Worm (Caenorhabditis elegans) whole organism, L4 larva: Measurements from ENCODE around the gene srx-119.

Experiments
- cey-2 ChIP-seq: sonication (generic microtip); optimal IDR thresholded peaks from 3 replicates; lab custom pipeline; 2017; ENCODE audit warnings: missing genetic modification characterization, mild to moderate bottlenecking, missing compliant biosample characterization, antibody characterized with exemption, borderline replicate concordance; ENCODE audit not compliant: insufficient read depth
- daf-12 ChIP-seq: fragments of 150-350 bp; optimal IDR thresholded peaks from 2 replicates; lab custom pipeline; 2014; ENCODE audit warnings: missing biosample characterization, missing genetic modification reagents, missing genetic modification characterization
- daf-8 ChIP-seq: fragments of 200-800 bp; sonication (Bioruptor generic); IDR thresholded peaks from 2 replicates; pipeline ENCODE4 v1.3.6; 2022; ENCODE audit warnings: missing genetic modification characterization, missing compliant biosample characterization
- dve-1 ChIP-seq: sonication (generic microtip); optimal IDR thresholded peaks from 2 replicates; lab custom pipeline; 2017; ENCODE audit warnings: antibody characterized with exemption, mild to moderate bottlenecking, missing genetic modification characterization, missing compliant biosample characterization; ENCODE audit not compliant: insufficient read depth
- fos-1 ChIP-seq: fragments of 150-350 bp; optimal IDR thresholded peaks from 2 replicates; lab custom pipeline; 2014; ENCODE audit warnings: missing biosample characterization, missing genetic modification characterization
- lin-15B ChIP-seq: fragments of 150-350 bp; sonication (generic microtip); optimal IDR thresholded peaks from 3 replicates; lab custom pipeline; 2014; ENCODE audit warnings: missing biosample characterization, missing genetic modification characterization
- lin-39 ChIP-seq: fragments of 150-350 bp; optimal IDR thresholded peaks from 2 replicates; lab custom pipeline; 2014; ENCODE audit warnings: missing biosample characterization, missing genetic modification reagents, missing genetic modification characterization
- nhr-237 ChIP-seq: sonication (generic microtip); optimal IDR thresholded peaks from 2 replicates; lab custom pipeline; 2017; ENCODE audit warnings: missing biosample characterization, missing genetic modification characterization
- nhr-28 ChIP-seq: fragments of 150-350 bp; optimal IDR thresholded peaks from 2 replicates; lab custom pipeline; 2014; ENCODE audit warnings: missing biosample characterization, missing genetic modification characterization
- skn-1 ChIP-seq: fragments of 150-350 bp; optimal IDR thresholded peaks from 2 replicates; lab custom pipeline; 2014; ENCODE audit warnings: missing biosample characterization, missing genetic modification characterization
- unc-130 ChIP-seq: sonication (generic microtip); optimal IDR thresholded peaks from 2 replicates; lab custom pipeline; 2016; ENCODE audit warnings: missing genetic modification reagents, missing genetic modification characterization, missing compliant biosample characterization
- zag-1 ChIP-seq: fragments of 150-350 bp; optimal IDR thresholded peaks from 2 replicates; lab custom pipeline; 2014; ENCODE audit warnings: missing biosample characterization, missing genetic modification characterization

- TF ChIP-seq fos-1 (tag; lab: Kevin White, UChicago) (no peak), daf-8 (GFP tag; lab: Robert Waterston, UW) (no peak), zag-1 (tag; lab: Kevin White, UChicago) (no peak), cey-2 (tag; lab: Kevin White, UChicago) (no peak), daf-12 (tag; lab: Kevin White, UChicago) (no peak), nhr-237 (tag; lab: Kevin White, UChicago) (no peak), dve-1 (no peak), nhr-28 (tag; lab: Kevin White, UChicago) (no peak), lin-39 (tag; lab: Kevin White, UChicago) (no peak), skn-1 (tag; lab: Kevin White, UChicago) (no peak), unc-130 (GFP tag; lab: Kevin White, UChicago) (no peak), lin-15B (tag; lab: Kevin White, UChicago) (no peak)
These were observed 8.4 kb upstream of the srx-119 start, which contains the start of gene ceh-99 for ce11 chrII:12519616-12520015.
